Fruit fly (Drosophila melanogaster) ovary, adult (tissue): ENCODE data around the gene CG32572.
A peak's percentile ranks its signal among the peaks of the same experiment; 100 is the strongest.

Experiments
- CG17801 ChIP-seq: fragments of 200-800 bp; optimal IDR thresholded peaks from 2 replicates; lab custom pipeline; 2019; ENCODE audit warnings: missing biosample characterization, mild to moderate bottlenecking, missing genetic modification characterization, moderate library complexity; ENCODE audit not compliant: partially characterized antibody

CG32572 gene

dm6 chrX:16721168-16721567 is at the start of gene CG32572, which contains the start of gene CG34325:
Gene CG32572 (plus strand): TSS chrX:16721183.
Gene CG34325 (minus strand): TSS chrX:16721411.
- TF ChIP-seq CG17801 (GFP tag; lab: Kevin White, UChicago) = peak; percentile 9

DNA sequence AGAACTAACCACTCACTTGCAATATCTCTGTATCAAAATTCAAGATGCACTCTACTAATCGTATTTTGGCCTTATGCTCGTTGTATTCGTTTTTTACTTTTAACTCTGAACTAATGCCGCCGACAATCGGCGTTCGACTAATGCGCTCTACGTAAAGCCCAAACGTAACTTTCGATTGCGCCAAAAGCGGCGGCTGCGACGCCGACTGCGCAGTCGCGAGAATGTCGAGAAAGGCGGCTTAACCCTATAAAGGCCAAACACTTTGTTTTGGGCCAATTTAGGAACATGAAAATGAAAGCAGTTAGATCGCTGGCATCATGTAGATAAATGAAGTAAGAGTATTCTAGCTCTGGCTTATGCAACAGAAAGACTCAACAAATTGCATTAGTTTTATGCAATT is 48.1 kb upstream of the CG32572 start:
- no peak for TF ChIP-seq CG17801 (GFP tag; lab: Kevin White, UChicago)

- no peak for TF ChIP-seq CG17801 (GFP tag; lab: Kevin White, UChicago)
Observed at dm6 chrX:16674538-16674937, 46.4 kb upstream of the CG32572 start.

- no peak for TF ChIP-seq CG17801 (GFP tag; lab: Kevin White, UChicago)
Observed at dm6 chrX:16676653-16677052, 44.3 kb upstream of the CG32572 start, which contains the start of gene CG13012. Gene CG13012 (minus strand): TSS chrX:16676753.

- no peak for TF ChIP-seq CG17801 (GFP tag; lab: Kevin White, UChicago)
Observed at dm6 chrX:16677163-16677562, 43.8 kb upstream of the CG32572 start.

- no peak for TF ChIP-seq CG17801 (GFP tag; lab: Kevin White, UChicago)
Observed at dm6 chrX:16678845-16679347, 42.1 kb upstream of the CG32572 start, which contains the start of the genes CG13010 and sing. Gene CG13010 (minus strand): TSS chrX:16678945. Gene sing (plus strand): TSS chrX:16679297.

dm6 chrX:16683765-16684164 is 37.2 kb upstream of the CG32572 start, which contains the start of gene Axs:
Gene Axs (minus strand): TSS chrX:16683895.
- no peak for TF ChIP-seq CG17801 (GFP tag; lab: Kevin White, UChicago)

- TF ChIP-seq CG17801 (GFP tag; lab: Kevin White, UChicago) = no peak
Observed at dm6 chrX:16687400-16688105, 33.4 kb upstream of the CG32572 start.

dm6 chrX:16688106-16688459 is 32.9 kb upstream of the CG32572 start:
- TF ChIP-seq CG17801 (GFP tag; lab: Kevin White, UChicago) = no peak

DNA sequence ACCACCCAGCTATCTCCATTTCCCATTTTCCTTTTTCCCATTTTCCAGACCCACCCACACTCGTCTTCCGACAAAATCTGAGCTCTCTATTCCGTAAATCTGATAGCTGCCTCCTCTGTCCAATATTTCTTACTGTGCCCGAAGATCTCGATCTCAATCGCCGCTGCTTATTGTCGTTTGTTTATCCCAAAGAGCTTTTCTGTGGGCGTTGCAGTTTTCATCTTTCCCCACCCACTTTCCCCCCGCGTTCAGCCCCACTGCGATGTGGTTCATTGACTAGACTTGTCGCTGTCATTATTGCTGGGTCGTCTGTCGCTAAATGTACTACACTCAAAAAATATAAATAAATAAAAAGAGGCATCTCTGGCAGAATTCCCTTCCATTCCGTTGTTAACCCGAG is 31.6 kb upstream of the CG32572 start:
- no peak for TF ChIP-seq CG17801 (GFP tag; lab: Kevin White, UChicago)

- no peak for TF ChIP-seq CG17801 (GFP tag; lab: Kevin White, UChicago)
Observed at dm6 chrX:16689966-16690365, 31.0 kb upstream of the CG32572 start.

DNA sequence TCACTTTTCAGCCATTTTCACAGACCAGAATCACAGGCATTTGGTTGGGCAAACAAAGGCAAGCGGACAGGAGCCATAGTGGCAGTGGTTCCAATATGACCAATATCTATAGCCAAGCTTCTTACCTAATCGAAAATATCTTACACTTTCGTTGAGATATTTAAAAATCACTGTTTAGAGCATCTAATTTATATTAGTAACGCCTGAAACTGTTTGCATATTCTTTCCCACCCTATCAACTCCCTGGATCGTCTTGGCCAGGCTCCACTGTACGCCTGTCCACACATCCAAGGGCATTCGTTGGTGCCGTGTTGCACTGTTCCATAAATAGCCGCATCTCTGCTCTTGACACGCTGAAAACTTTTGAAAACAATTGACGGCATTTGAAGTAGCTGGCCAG is 30.5 kb upstream of the CG32572 start:
- no peak for TF ChIP-seq CG17801 (GFP tag; lab: Kevin White, UChicago)

DNA sequence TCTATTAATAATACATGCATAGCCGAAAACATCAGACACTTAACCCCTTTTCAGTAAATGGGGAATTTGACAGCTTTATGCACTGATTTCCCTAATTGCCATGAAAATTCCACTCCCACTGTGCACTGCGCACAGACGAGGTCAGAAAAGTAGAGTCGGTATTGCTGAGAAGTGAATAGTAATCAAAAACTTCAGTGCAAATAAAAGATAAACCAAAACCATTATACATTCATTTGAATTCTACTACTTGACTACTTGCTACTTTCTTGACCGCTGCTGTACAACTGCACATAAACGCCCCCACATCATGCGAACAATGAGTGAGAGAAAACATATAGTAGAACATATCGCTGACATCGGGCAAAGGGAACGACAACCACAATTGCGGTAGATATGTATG is 29.5 kb upstream of the CG32572 start:
- peak; percentile 49 for TF ChIP-seq CG17801 (GFP tag; lab: Kevin White, UChicago)

dm6 chrX:16692325-16692724 is 28.7 kb upstream of the CG32572 start:
- TF ChIP-seq CG17801 (GFP tag; lab: Kevin White, UChicago) = no peak

dm6 chrX:16693805-16694387 is 27.1 kb upstream of the CG32572 start:
- TF ChIP-seq CG17801 (GFP tag; lab: Kevin White, UChicago) = no peak

- TF ChIP-seq CG17801 (GFP tag; lab: Kevin White, UChicago) = no peak
Observed at dm6 chrX:16694477-16694876, 26.5 kb upstream of the CG32572 start.
